Fruit fly (Drosophila melanogaster): ENCODE data around the gene CG33703.

CG33703 gene

DNA sequence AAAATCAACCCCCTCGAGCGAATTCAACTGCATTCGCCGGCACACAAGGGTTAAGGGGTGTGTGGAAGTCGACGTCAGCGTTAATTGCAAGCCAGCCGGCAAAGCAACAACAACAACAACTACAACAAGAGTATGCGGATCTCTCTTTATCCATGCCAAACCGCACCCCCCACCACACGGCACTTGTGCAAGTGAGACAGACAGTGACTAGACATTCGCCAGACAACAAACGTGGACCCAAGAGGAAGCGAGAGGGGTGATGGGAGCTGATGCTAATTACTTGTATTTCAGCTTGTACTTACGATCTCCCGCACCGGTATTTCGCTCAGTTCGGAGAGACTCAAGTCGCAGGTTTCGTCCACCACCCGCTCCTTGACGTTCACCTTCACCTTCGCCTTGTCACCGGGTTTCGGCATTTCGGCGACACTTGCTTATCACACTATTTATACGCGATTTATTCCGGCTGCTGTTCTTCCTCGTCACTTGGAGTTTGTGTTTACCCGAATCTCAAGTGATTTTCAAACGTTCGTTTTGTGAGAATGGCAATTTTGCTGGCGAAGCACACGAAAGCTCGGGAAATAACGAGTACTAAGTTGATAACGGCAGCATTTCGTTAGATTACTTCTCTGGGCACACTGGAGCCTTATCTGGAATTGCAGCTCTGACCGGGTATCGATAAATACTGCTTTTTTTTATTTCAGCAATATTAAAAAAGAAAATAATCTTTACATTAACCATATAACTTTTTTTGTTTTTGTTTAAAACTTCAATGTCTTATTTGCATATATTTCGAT, 3.2 kb downstream of the CG33703 start, which contains the start of gene CG3408:
TSS of gene CG3408 (minus strand) at position 547 of the 794 bp plus-strand sequence.
- peak; percentile 43 for TF ChIP-seq noc (tag; optimal IDR thresholded peaks at IDR 0.05)

DNA sequence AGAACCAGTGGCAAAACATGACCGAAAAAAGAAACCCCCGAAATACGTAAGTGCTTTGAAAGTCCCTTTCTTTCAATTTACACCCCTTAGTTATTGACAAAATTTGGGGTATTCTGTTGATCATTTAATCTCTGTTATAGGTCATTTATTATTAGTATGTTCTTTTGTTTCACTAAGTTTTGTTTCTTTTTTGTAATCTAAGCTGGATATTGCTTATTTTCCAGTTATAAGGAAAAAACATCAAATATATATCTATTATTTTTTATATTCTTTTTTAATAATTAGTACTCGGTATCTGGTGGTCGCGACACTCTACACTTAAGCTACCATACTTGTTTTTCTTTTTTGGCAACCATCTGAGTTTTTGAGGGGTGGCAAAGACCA, 3.8 kb downstream of the CG33703 start:
- TF ChIP-seq noc (tag; optimal IDR thresholded peaks at IDR 0.05) = peak; percentile 56

DNA sequence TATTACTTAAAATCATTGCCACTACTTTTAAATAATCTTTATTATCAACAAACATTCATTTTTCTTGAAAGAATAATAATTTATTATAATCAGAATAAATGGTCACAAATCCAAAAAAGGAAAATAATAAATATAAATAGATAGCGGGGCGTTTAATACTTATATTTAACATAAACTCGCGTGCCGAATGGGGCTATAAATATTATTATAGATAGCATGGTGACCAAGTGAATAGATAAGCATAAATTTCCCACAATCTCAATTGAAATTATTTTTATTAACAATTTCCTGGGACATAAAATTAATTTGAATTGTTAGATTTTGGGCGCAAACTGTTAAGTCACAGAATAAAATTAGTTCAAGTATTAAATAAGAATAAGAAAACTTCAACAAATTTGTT, 6.0 kb downstream of the CG33703 start:
- TF ChIP-seq noc (tag; optimal IDR thresholded peaks at IDR 0.05) = peak; percentile 62

DNA sequence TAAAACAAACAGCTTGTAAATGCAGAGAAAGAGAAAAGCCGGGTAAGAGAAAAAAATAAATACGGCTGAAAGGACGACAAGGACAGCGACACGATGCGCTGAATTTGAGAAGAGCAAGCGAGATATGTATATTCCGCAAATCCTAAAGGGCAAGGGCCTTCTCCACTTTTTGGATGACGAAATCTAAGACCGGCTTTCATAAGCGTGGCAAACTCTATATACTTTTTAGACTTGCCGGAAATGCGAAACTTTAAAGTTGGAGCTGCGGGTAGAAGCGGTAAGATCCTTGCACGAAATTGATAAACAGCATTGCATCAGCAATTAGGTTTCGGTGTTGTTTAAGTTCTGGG, 6.8 kb downstream of the CG33703 start:
- TF ChIP-seq noc (tag; optimal IDR thresholded peaks at IDR 0.05) = no peak

DNA sequence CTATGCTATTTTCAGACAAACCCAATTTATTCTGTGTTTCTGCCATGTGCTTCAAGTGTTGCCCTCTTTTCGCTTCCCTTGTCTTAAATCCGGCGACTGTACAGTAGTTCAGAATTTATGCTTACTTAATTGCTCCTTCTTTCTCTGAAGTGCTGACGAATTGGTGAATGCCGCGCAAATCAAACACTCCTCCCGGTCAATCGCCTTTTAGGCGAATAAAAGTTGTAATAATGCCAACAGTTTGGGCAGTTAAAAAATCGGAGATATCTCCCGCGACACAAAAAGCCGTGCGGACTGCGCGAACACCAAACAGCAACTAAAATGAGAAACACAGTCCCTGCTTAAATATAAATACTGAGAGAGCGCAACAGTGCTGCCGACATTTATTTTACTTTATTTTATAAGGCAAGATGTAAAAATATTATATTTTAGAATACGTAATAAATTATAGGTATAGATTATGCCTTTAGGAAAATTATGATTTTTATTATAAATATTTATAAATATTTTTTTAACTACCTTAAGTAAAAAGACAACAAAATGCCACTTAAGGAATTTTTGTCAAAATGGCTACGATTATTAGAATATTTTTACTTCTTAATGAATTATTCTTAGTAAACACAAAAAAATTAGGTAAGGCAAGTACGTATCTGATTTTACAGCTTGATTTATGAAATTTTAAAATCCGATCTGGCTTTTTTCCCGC, 7.3 kb downstream of the CG33703 start, which contains the start of gene path:
TSS of gene path (minus strand) at position 322 of the 706 bp plus-strand sequence.
- TF ChIP-seq noc (tag; optimal IDR thresholded peaks at IDR 0.05) = peak; percentile 47

DNA sequence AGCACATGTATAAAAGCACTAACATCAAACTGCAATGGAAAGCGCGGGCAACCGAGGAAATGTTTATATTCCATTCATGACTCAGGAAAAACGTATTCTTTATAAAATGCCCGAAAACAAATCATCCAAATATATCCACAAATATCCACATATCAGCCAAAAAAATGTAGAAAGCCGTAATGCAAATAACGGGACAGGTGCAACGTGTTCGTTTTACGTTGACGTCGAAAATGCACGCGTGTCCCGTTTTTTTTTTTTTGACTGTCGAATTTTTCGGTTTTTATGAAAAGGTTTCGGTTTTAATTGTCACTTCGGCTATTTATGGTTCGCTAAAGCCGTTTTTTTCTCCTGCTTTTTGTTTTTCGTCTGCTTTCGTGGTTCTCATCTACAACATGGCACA, 7.9 kb downstream of the CG33703 start:
- no peak for TF ChIP-seq noc (tag; optimal IDR thresholded peaks at IDR 0.05)

DNA sequence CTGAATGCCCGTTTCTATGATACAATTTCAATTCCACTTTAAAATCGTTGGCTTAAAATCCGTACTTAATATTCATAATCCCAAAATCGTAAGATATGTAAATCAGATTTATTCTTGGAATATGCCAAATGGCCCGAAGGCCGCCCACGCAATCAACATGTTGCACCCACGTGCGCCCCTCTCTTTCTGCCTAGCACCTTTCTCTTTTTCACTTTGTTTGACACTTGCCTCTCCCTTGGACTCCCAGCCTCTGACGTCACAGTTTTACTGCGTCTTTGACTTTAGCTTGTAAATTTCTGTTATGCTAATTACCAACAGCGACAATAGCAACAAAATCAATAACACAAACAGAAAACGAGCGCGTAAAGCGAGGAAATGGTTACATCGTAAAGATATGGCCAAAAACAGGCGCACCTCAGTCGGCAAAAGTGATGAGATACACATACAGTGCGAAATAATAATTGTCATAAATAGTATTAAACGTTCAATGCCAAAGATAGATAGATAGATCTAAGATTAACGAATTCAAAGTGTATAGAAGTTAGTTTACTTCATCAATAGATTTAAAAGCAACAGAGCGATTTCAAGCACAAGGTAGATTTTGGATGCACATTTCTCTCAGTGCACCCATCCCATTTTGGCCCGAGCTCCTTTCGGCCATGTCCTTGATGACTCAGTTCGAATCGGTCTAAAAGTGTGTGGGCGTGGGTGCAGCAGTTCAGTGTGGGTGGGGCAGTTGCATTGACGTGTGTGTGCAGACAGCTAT, 8.7 kb downstream of the CG33703 start:
- TF ChIP-seq noc (tag; optimal IDR thresholded peaks at IDR 0.05) = no peak

DNA sequence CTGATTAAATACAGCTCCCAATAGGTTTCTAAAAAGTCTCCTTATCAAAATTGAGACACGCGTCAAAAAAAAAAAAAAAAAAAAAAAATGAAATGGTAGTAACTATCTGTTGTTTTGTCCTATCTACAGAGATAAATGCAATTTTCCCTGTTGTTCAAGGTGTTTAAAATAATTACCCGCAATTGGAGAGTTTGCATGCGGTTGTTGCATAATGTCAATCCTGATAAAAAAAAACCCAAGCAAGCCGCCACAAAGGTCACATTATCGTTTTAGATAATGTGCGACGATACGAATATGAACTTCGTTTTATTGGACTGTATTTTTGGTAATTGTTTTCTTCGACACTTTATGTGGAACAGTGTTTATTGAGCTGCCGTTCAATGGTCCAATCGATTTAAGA, 9.6 kb downstream of the CG33703 start:
- TF ChIP-seq noc (tag; optimal IDR thresholded peaks at IDR 0.05) = no peak

DNA sequence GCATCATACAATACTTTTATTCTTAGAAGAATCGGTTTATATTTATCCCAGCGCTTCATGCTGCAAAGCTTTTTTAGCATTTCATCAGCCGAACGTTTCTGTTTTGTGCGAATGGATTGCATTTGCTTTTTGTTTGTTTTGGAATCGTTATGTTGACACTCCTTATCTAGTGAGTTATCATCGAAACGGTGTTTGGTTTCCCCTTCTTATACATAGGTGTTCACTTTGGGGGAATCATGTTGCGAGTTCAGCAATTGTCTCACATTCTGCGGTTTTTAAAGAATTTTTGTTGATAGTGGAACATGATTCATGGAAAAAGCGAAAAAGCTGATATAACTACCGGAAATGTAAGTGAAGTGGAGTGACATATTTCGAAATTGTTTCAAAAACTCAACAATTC, 10.2 kb downstream of the CG33703 start:
- no peak for TF ChIP-seq noc (tag; optimal IDR thresholded peaks at IDR 0.05)

DNA sequence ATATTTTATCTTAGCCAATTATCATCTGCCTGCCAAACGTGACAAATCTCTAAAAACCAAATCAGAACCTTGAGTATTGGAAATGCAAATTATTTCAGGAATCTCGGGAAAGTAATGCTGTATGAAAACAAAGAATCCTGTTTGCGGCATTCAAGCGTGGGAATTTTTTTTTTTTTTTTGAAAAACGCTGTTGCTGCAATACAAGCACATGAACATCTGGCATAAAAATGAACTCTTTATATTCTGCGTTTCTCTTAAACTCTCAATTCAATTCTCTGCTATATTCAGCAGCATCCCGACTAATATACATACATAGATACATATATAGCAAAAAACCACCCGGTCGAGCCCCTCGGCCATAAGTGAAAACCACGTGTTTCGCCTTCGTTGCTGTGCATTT, 11.2 kb downstream of the CG33703 start:
- TF ChIP-seq noc (tag; optimal IDR thresholded peaks at IDR 0.05) = no peak

DNA sequence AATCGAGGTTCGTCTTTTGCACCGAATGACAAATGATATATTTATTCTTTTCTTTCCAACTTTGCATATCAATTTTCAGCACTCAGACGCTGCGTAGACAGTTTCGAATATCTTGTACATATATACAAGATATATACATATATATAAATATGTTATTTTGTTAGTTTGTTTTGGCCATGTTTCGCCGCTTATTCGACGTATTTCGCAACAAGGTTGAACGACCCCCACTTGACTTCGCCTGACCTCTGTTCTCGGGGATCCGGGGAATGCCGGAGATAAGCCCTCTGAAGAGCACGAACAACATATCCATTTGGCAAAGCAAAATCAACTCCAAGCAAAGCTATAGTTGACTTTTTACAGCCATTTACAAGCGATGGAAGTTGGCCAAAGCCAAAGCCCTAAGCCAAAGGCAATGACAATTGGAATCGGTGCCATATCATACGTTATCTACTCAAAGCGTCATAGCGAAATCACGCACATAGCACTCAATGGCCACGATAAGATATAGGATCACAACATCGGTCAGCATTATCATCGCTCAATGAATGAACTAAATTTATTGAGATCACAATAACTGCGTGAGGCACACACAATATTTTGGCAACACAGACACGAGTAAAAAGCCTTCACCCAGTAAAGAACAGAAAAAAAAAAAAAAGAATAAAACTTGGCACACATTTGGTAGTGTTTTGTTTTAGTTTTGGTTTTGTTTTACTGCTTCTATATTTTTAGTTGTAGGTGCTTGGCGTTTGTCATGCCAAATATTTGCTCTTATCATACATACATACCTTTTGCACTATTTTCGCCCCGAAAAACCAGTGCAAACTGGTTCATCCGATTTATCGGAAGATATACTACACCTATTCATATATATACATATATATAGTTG, 12.3 kb downstream of the CG33703 start:
- TF ChIP-seq noc (tag; optimal IDR thresholded peaks at IDR 0.05) = peak; percentile 51

DNA sequence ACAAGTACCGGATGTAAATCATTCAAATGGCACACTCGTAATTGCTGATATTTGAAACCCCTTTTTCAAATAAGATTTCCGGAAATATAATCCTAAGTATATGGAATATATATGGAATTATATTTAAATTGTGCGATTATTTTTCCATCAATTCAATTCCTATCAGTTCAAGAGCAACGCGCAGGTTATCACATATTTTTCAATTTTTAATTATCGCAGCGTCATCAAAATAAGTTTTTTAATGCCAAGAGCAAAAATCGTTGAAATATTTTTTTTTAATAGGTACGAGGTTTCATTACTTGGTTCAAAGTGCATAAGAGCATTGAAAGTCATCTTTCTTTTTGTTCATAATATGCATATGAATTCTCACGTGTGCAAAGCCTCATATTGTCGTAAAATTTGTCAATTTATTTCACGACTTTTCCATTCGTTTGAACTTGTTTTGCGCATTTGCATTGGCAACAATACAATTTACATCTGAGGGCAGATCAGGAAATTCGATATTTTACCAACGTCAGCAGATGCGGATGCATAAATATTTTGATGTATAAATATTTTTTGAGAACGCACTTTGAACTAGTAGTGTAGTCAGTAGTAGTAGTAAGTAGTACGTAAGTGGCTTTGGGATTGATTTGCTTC, 14.4 kb downstream of the CG33703 start:
- TF ChIP-seq noc (tag; optimal IDR thresholded peaks at IDR 0.05) = peak; percentile 7

DNA sequence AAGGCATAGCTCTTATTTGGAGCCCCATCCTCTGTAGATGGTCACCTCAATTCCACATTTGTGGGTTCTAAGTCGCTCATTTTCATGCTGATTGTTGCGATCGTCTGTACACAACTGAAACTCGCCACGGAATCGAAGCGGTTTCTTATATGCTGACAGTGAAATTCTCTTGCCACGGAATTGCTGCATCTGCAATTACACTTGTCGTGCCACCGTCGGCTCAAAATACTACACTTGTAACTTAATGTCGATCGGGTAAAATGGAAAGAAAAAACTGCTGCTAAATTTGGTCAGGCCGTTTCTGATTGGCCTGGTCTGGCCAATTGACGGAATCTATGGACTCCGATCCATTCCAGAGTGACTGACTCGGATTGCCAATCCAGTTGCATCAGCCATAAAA, 15.2 kb downstream of the CG33703 start:
- TF ChIP-seq noc (tag; optimal IDR thresholded peaks at IDR 0.05) = no peak

DNA sequence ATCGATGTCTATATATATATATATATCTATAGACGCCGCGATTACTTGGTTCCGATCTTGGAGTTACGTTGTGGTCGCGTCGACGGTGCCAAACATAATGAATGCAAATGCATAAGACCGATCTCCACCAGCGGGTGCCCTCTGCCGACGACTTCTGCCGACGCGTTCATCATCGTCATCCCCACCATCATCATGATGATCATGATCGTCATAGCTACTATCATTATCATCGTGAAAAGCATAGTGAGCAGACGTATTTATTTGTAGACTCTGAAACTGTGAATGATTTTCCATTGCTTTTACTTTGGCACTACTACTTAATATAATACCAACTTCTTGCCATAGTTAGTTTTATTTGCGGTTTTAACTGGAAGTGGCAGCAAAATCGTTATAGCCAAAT, 20.3 kb downstream of the CG33703 start, which contains the start of gene CG32037:
TSS of gene CG32037 (minus strand) at position 101 of the 400 bp plus-strand sequence.
- TF ChIP-seq noc (tag; optimal IDR thresholded peaks at IDR 0.05) = no peak

DNA sequence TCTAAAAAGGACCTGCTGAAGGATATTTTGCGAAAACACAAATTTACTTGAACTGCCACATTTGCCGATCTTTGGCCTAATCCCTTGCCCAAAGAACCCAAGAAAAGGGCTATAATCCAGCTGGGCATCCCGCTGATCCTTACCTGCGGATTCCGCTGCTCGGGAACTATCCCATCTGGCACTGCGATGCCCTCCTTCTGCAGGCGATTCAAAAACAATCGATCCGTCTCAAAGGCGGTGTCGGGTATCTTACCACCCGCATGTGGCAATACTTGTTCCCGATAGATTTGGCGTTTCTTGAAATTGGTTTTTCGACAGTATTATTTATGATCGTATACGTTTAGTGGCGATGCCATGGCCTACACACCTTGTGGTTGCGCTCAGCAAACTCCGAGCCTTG, 21.1 kb downstream of the CG33703 start:
- no peak for TF ChIP-seq noc (tag; optimal IDR thresholded peaks at IDR 0.05)
